In genomic region chrII:15255801-15256200, ce11 we compare ENCODE assay signal across 2 worm cellular contexts.
A peak's percentile ranks its signal among the peaks of the same experiment; 100 is the strongest.
TF ChIP-seq lines count a peak whose summit lies in the region.

No protein-coding gene starts in this region.

TF ChIP-seq in whole organism, L1 larva, 84 proteins besides CTCF, POLR2A, EP300 and RAD21 (continued from another document):
- TF ChIP-seq xbp-1 (tag; optimal IDR thresholded peaks at IDR 0.05; lab: Kevin White, UChicago): peak; percentile 39
- TF ChIP-seq ceh-82 (tag; optimal IDR thresholded peaks at IDR 0.05; lab: Kevin White, UChicago): peak in 2 of 3 experiments; percentile 27 to 29
- peak; percentile 78 for TF ChIP-seq lin-14 (GFP tag; optimal IDR thresholded peaks at IDR 0.05; lab: Kevin White, UChicago)
- TF ChIP-seq dpl-1 (GFP tag; optimal IDR thresholded peaks at IDR 0.05; lab: Kevin White, UChicago): peak in 1 of 3 experiments; percentile 20

TF ChIP-seq in whole organism, L2 larva, 48 proteins besides CTCF, POLR2A, EP300 and RAD21 (continued from another document):
- TF ChIP-seq mbf-1 (tag; optimal IDR thresholded peaks at IDR 0.05; lab: Kevin White, UChicago): no peak
- TF ChIP-seq ama-1 (optimal IDR thresholded peaks at IDR 0.05; lab: Kevin White, UChicago): no peak
- TF ChIP-seq aly-2 (tag; optimal IDR thresholded peaks at IDR 0.05; lab: Kevin White, UChicago): no peak
- peak; percentile 78 for TF ChIP-seq unc-55 (GFP tag; optimal IDR thresholded peaks at IDR 0.05; lab: Kevin White, UChicago)
- no peak for TF ChIP-seq mdl-1 (tag; optimal IDR thresholded peaks at IDR 0.05; lab: Kevin White, UChicago)
- no peak for TF ChIP-seq ZK546.5 (tag; optimal IDR thresholded peaks at IDR 0.05; lab: Kevin White, UChicago)
- TF ChIP-seq crh-2 (tag; optimal IDR thresholded peaks at IDR 0.05; lab: Kevin White, UChicago): peak; percentile 9
- no peak for TF ChIP-seq nhr-12 (tag; optimal IDR thresholded peaks at IDR 0.05; lab: Kevin White, UChicago)
- TF ChIP-seq nhr-10 (tag; optimal IDR thresholded peaks at IDR 0.05; lab: Kevin White, UChicago): no peak
- no peak for TF ChIP-seq Y55F3AM.14 (GFP tag; optimal IDR thresholded peaks at IDR 0.05; lab: Kevin White, UChicago)
- peak; percentile 18 for TF ChIP-seq lin-11 (tag; optimal IDR thresholded peaks at IDR 0.05; lab: Kevin White, UChicago)
- TF ChIP-seq nhr-25 (tag; optimal IDR thresholded peaks at IDR 0.05; lab: Kevin White, UChicago): no peak
- TF ChIP-seq skn-1 (tag; optimal IDR thresholded peaks at IDR 0.05; lab: Kevin White, UChicago): no peak
TF ChIP-seq in whole organism, L2 larva: peak in this region for 11.
